Worm (Caenorhabditis elegans) whole organism, L2 larva: ENCODE data around the gene F11C1.1.

Source experiments
- mbf-1 ChIP-seq: sonication (generic microtip); optimal IDR thresholded peaks from 2 replicates; lab custom pipeline; 2017; ENCODE audit warnings: missing biosample characterization, missing genetic modification characterization
- nhr-12 ChIP-seq: fragments of 150-350 bp; optimal IDR thresholded peaks from 2 replicates; lab custom pipeline; 2014; ENCODE audit warnings: missing biosample characterization, missing genetic modification characterization

ce11 chrX:12989205-12989604, 1.2 kb downstream of the F11C1.1 start, which contains the start of gene F11C1.7:
- TF ChIP-seq mbf-1 (tag; lab: Kevin White, UChicago) (no peak), nhr-12 (tag; lab: Kevin White, UChicago) (no peak)
